Fruit fly (Drosophila melanogaster) whole organism, embryonic: ENCODE data around the gene aqz.

Experiments
- Atf6 ChIP-seq: fragments of 200-800 bp; sonication (Bioruptor generic); IDR thresholded peaks from 2 replicates; pipeline ENCODE4 v1.3.6; 2022; ENCODE audit warnings: missing biosample characterization, missing genetic modification characterization
- BEAF-32 ChIP-seq: fragments of 200-800 bp; sonication (Bioruptor generic); optimal IDR thresholded peaks from 3 replicates; lab custom pipeline; 2017; ENCODE audit warnings: missing biosample characterization, missing genetic modification characterization, mild to moderate bottlenecking, moderate library complexity, missing genetic modification reagents
- CG10543 ChIP-seq: fragments of 200-800 bp; sonication (Bioruptor generic); optimal IDR thresholded peaks from 3 replicates; lab custom pipeline; 2017; ENCODE audit warnings: missing biosample characterization, mild to moderate bottlenecking, missing genetic modification characterization, moderate library complexity
- CG13287 ChIP-seq: fragments of 200-800 bp; sonication (Bioruptor generic); IDR thresholded peaks from 2 replicates; pipeline ENCODE4 v1.3.6; 2022; ENCODE audit warnings: missing biosample characterization, missing genetic modification characterization; ENCODE audit not compliant: partially characterized antibody
- CG15696 ChIP-seq: fragments of 200-800 bp; sonication (Bioruptor generic); optimal IDR thresholded peaks from 2 replicates; lab custom pipeline; 2019; ENCODE audit warnings: missing biosample characterization, mild to moderate bottlenecking, missing genetic modification characterization, moderate library complexity
- CG16813 ChIP-seq: fragments of 200-800 bp; sonication (Bioruptor generic); IDR thresholded peaks from 3 replicates; pipeline ENCODE4 v1.3.6; 2022; ENCODE audit warnings: missing biosample characterization, missing genetic modification characterization; ENCODE audit not compliant: partially characterized antibody
- CG2120 ChIP-seq: fragments of 200-800 bp; sonication (Bioruptor generic); optimal IDR thresholded peaks from 3 replicates; lab custom pipeline; 2016; ENCODE audit warnings: missing biosample characterization, missing genetic modification characterization
- CG3407 ChIP-seq: fragments of 200-800 bp; sonication (Bioruptor generic); optimal IDR thresholded peaks from 2 replicates; lab custom pipeline; 2018; ENCODE audit warnings: missing biosample characterization, mild to moderate bottlenecking, missing genetic modification characterization
- CG34376 ChIP-seq: fragments of 200-800 bp; sonication (Bioruptor generic); optimal IDR thresholded peaks from 2 replicates; lab custom pipeline; 2018; ENCODE audit warnings: missing biosample characterization, mild to moderate bottlenecking, missing genetic modification characterization
- CG4282 ChIP-seq: fragments of 200-800 bp; sonication (Bioruptor generic); optimal IDR thresholded peaks from 2 replicates; lab custom pipeline; 2016; ENCODE audit warnings: missing biosample characterization, missing genetic modification characterization
- CG7271 ChIP-seq: fragments of 200-800 bp; sonication (Bioruptor generic); optimal IDR thresholded peaks from 2 replicates; lab custom pipeline; 2018; ENCODE audit warnings: missing biosample characterization, mild to moderate bottlenecking, missing genetic modification characterization, moderate library complexity
- CG8359 ChIP-seq: fragments of 200-800 bp; sonication (Bioruptor generic); optimal IDR thresholded peaks from 2 replicates; lab custom pipeline; 2017; ENCODE audit warnings: missing biosample characterization, mild to moderate bottlenecking, missing genetic modification characterization, borderline replicate concordance
- CG9437 ChIP-seq: fragments of 200-800 bp; sonication (Bioruptor generic); optimal IDR thresholded peaks from 2 replicates; lab custom pipeline; 2018; ENCODE audit warnings: missing biosample characterization, mild to moderate bottlenecking, missing genetic modification characterization
- E2f2 ChIP-seq: fragments of 200-800 bp; sonication (Bioruptor generic); IDR thresholded peaks from 2 replicates; pipeline ENCODE4 v1.3.6; 2022; ENCODE audit warnings: missing biosample characterization, missing genetic modification characterization
- GATAe ChIP-seq: fragments of 200-800 bp; sonication (Bioruptor generic); conservative IDR thresholded peaks from 2 replicates; pipeline ENCODE4 v1.3.6; 2022; ENCODE audit warnings: missing biosample characterization, missing genetic modification characterization
- HmgD ChIP-seq: fragments of 200-800 bp; sonication (Bioruptor generic); optimal IDR thresholded peaks from 3 replicates; lab custom pipeline; 2016; ENCODE audit warnings: missing biosample characterization, missing genetic modification characterization
- Med ChIP-seq: fragments of 200-800 bp; sonication (Bioruptor generic); peaks from one replicate; lab custom pipeline; 2016; ENCODE audit warnings: missing biosample characterization, missing genetic modification characterization, mild to moderate bottlenecking, inconsistent platforms, moderate library complexity
- Sin3A ChIP-seq: fragments of >200 bp; optimal IDR thresholded peaks from 2 replicates; lab custom pipeline; 2018
- Xbp1 ChIP-seq: fragments of 200-800 bp; sonication (Bioruptor generic); optimal IDR thresholded peaks from 3 replicates; lab custom pipeline; 2016; ENCODE audit warnings: missing biosample characterization, mild to moderate bottlenecking, missing genetic modification characterization
- amos ChIP-seq: fragments of 200-800 bp; sonication (Bioruptor generic); IDR thresholded peaks from 2 replicates; pipeline ENCODE4 v1.3.6; 2022; ENCODE audit warnings: missing biosample characterization, missing genetic modification characterization; ENCODE audit not compliant: partially characterized antibody
- cas ChIP-seq: fragments of 200-800 bp; sonication (Bioruptor generic); IDR thresholded peaks from 2 replicates; pipeline ENCODE4 v1.3.6; 2022; ENCODE audit warnings: missing biosample characterization, missing genetic modification characterization
- cg ChIP-seq: fragments of 200-800 bp; sonication (Bioruptor generic); optimal IDR thresholded peaks from 3 replicates; lab custom pipeline; 2019; ENCODE audit warnings: missing biosample characterization, mild to moderate bottlenecking, missing genetic modification characterization, moderate library complexity
- chinmo ChIP-seq: fragments of 200-800 bp; sonication (Bioruptor generic); IDR thresholded peaks from 4 replicates; pipeline ENCODE4 v1.3.6; 2022; ENCODE audit warnings: missing biosample characterization, missing genetic modification characterization; ENCODE audit not compliant: partially characterized antibody
- ham ChIP-seq: fragments of 200-800 bp; sonication (Bioruptor generic); IDR thresholded peaks from 2 replicates; pipeline ENCODE4 v1.3.6; 2022; ENCODE audit warnings: missing biosample characterization, missing genetic modification characterization
- hbn ChIP-seq: fragments of 200-800 bp; sonication (Bioruptor generic); IDR thresholded peaks from 2 replicates; pipeline ENCODE4 v1.3.6; 2022; ENCODE audit warnings: missing biosample characterization, missing genetic modification characterization; ENCODE audit not compliant: partially characterized antibody
- insv ChIP-seq, 2 experiments: fragments of 200-800 bp; sonication (Bioruptor generic); optimal IDR thresholded peaks; 3 replicates each; lab custom pipeline; 2016 to 2018; ENCODE audit warnings: missing biosample characterization in 2 of 2, missing genetic modification characterization in 2 of 2
- mirr ChIP-seq: fragments of 200-800 bp; sonication (Bioruptor generic); optimal IDR thresholded peaks from 3 replicates; lab custom pipeline; 2018; ENCODE audit warnings: missing biosample characterization, mild to moderate bottlenecking, missing genetic modification characterization
- sc ChIP-seq, 3 experiments: fragments of >200 bp in 2 of 3; fragments of 200-800 bp in 1 of 3; sonication (Bioruptor generic) in 1 of 3; optimal IDR thresholded peaks; 2 replicates in 2 of 3; 3 replicates in 1 of 3; lab custom pipeline; 2017; ENCODE audit warnings: mild to moderate bottlenecking in 1 of 3, missing biosample characterization in 1 of 3, missing genetic modification characterization in 1 of 3, missing genetic modification reagents in 1 of 3
- sug ChIP-seq: fragments of 200-800 bp; optimal IDR thresholded peaks from 2 replicates; lab custom pipeline; 2019; ENCODE audit warnings: missing biosample characterization, mild to moderate bottlenecking, missing genetic modification characterization, moderate library complexity
- tin ChIP-seq: fragments of 200-800 bp; sonication (Bioruptor generic); optimal IDR thresholded peaks from 3 replicates; lab custom pipeline; 2016; ENCODE audit warnings: missing biosample characterization, missing genetic modification characterization
- tll ChIP-seq, 2 experiments: fragments of 200-800 bp in 1 of 2; fragments of >200 bp in 1 of 2; sonication (Bioruptor generic) in 1 of 2; optimal IDR thresholded peaks; 2 replicates each; lab custom pipeline; 2017 to 2019; ENCODE audit warnings: missing biosample characterization in 2 of 2, missing genetic modification characterization in 2 of 2, mild to moderate bottlenecking in 1 of 2, moderate library complexity in 1 of 2
- unc-4 ChIP-seq: fragments of 200-800 bp; sonication (Bioruptor generic); IDR thresholded peaks from 2 replicates; pipeline ENCODE4 v1.3.6; 2022; ENCODE audit warnings: missing biosample characterization, missing genetic modification characterization; ENCODE audit not compliant: partially characterized antibody
- zen2 ChIP-seq: fragments of 200-800 bp; sonication (Bioruptor generic); IDR thresholded peaks from 3 replicates; pipeline ENCODE4 v1.3.6; 2022; ENCODE audit warnings: missing biosample characterization, missing genetic modification characterization; ENCODE audit not compliant: partially characterized antibody

The aqz gene

dm6 chr3R:8823761-8824499 is 3.4 kb upstream of the aqz start, which contains the start of the genes IscU and CG8379 (continued):
- TF ChIP-seq amos (GFP tag; lab: Robert Waterston, UW) = peak; percentile 53; the same call in 1 of the 2 replicates
- peak; percentile 3 for TF ChIP-seq CG3407 (GFP tag; lab: Kevin White, UChicago)
- peak in 1 of 2 experiments; percentile 3 for TF ChIP-seq insv (GFP tag; optimal IDR thresholded peaks at IDR 0.05; lab: Kevin White, UChicago)
- TF ChIP-seq hbn (GFP tag; lab: Robert Waterston, UW) = peak; percentile 69; the same call in 1 of the 2 replicates
- peak; percentile 63; the same call in 2 of the 3 replicates for TF ChIP-seq CG16813 (GFP tag; lab: Robert Waterston, UW)
- TF ChIP-seq unc-4 = peak; percentile 73
- TF ChIP-seq GATAe (GFP tag; lab: Robert Waterston, UW) = 0 out of 2 replicates have a peak, but pooled peaks have one; percentile 10
- TF ChIP-seq Sin3A = peak; percentile 70
- TF ChIP-seq BEAF-32 = peak; percentile 74

DNA sequence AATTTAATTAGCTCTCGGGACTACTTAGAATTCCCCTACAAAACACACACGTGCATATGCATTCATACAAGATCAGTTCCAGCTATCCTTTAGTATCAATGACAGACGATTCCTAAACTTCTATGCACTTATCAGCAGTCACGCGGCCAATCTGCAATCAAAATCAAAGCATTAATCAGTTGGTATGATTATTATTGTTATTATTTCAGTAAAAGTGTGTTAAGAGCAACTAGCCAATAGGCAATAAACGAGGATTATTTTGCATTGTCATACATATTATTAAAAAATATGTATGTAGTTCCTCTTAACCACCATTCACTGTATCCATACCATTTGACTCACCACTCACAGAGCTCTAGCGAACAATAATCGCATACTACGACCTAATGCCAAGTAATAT is 2.4 kb upstream of the aqz start:
- TF ChIP-seq Med (GFP tag; lab: Kevin White, UChicago) (peak; percentile 36), CG2120 (GFP tag; lab: Kevin White, UChicago) (no peak)

DNA sequence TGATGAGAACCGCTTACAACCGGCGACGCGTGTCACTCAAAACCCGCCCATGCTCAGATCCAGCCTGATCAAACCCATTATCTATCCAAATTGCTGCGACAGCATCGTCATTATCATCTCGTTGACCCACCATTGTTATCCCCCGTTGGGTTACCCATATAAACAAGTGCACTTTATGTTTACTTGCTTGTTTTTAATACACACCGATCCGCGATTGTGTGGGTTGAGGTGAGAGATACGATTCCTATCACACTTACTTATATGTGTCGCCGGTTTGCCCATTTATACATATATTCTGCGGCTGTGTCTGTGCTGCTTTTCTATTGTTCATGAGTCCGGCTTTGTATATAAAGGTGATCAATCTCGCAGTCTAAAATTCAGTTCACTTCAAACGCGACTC is 1.1 kb upstream of the aqz start, which contains the start of gene CG8369:
CG8369 (plus strand) TSS at position 386 of the 400 bp plus-strand sequence.
- no peak for TF ChIP-seq Xbp1 (GFP tag; lab: Kevin White, UChicago)
- no peak for TF ChIP-seq CG13287 (GFP tag; lab: Robert Waterston, UW)
- TF ChIP-seq E2f2 = 0 out of 2 replicates have a peak, but pooled peaks have one; percentile 22
- no peak for TF ChIP-seq CG15696
- TF ChIP-seq cas (GFP tag; lab: Robert Waterston, UW) = no peak
- TF ChIP-seq zen2 (GFP tag; lab: Robert Waterston, UW) = no peak
- peak; percentile 54 for TF ChIP-seq CG34376 (GFP tag; lab: Kevin White, UChicago)
- no peak for TF ChIP-seq sc (optimal IDR thresholded peaks at IDR 0.05; lab: Kevin White, UChicago)
- no peak for TF ChIP-seq sc (GFP tag; optimal IDR thresholded peaks at IDR 0.05; lab: Kevin White, UChicago)
- peak; percentile 15 for TF ChIP-seq Med (GFP tag; lab: Kevin White, UChicago)
- no peak for TF ChIP-seq tin
- no peak for TF ChIP-seq CG7271 (tag; lab: Kevin White, UChicago)
- peak; percentile 24 for TF ChIP-seq mirr (GFP tag; lab: Kevin White, UChicago)
- TF ChIP-seq Atf6 (GFP tag; lab: Robert Waterston, UW) = no peak
- TF ChIP-seq CG10543 (GFP tag; lab: Kevin White, UChicago) = peak; percentile 17
- no peak for TF ChIP-seq CG8359
- TF ChIP-seq CG4282 (GFP tag; lab: Kevin White, UChicago) = no peak
- no peak for TF ChIP-seq tll (GFP tag; optimal IDR thresholded peaks at IDR 0.05; lab: Kevin White, UChicago)
- no peak for TF ChIP-seq CG9437
- peak; percentile 48; the same call in 1 of the 4 replicates for TF ChIP-seq chinmo (GFP tag; lab: Robert Waterston, UW)
- TF ChIP-seq HmgD (GFP tag; lab: Kevin White, UChicago) = no peak
- peak; percentile 2 for TF ChIP-seq sug (tag; lab: Kevin White, UChicago)
- no peak for TF ChIP-seq ham
- peak; percentile 48 for TF ChIP-seq cg (GFP tag; lab: Kevin White, UChicago)
